Worm (Caenorhabditis elegans) whole organism, L2 larva: ENCODE results near the gene srv-26.
"Not testable (repeated sequence)": the region's sequence is repeated elsewhere in the genome, so short reads cannot be mapped to it uniquely, and the experiment has no call there.

ENCODE experiments used
- C34F6.9 ChIP-seq: fragments of 150-350 bp; optimal IDR thresholded peaks from 2 replicates; lab custom pipeline; 2014; ENCODE audit warnings: missing biosample characterization, missing genetic modification characterization
- R02D3.7 ChIP-seq: fragments of 150-350 bp; optimal IDR thresholded peaks from 2 replicates; lab custom pipeline; 2014; ENCODE audit warnings: missing biosample characterization, missing genetic modification characterization
- Y55F3AM.14 ChIP-seq: fragments of 200-800 bp; sonication (Bioruptor generic); optimal IDR thresholded peaks from 2 replicates; lab custom pipeline; 2018; ENCODE audit warnings: mild to moderate bottlenecking, missing genetic modification characterization, missing compliant biosample characterization
- alr-1 ChIP-seq: fragments of 150-350 bp; optimal IDR thresholded peaks from 2 replicates; lab custom pipeline; 2014; ENCODE audit warnings: missing biosample characterization, missing genetic modification characterization
- ama-1 ChIP-seq: fragments of 150-350 bp; optimal IDR thresholded peaks from 2 replicates; lab custom pipeline; 2018; ENCODE audit warnings: inconsistent platforms
- blmp-1 ChIP-seq: sonication (generic microtip); optimal IDR thresholded peaks from 2 replicates; lab custom pipeline; 2017; ENCODE audit warnings: missing genetic modification characterization, mild to moderate bottlenecking, missing compliant biosample characterization, antibody characterized with exemption, moderate library complexity; ENCODE audit not compliant: insufficient read depth
- ceh-16 ChIP-seq: fragments of 150-350 bp; optimal IDR thresholded peaks from 2 replicates; lab custom pipeline; 2014; ENCODE audit warnings: missing biosample characterization, missing genetic modification characterization
- ceh-82 ChIP-seq: fragments of 150-350 bp; optimal IDR thresholded peaks from 2 replicates; lab custom pipeline; 2014; ENCODE audit warnings: missing biosample characterization, missing genetic modification characterization
- dmd-4 ChIP-seq: sonication (generic microtip); optimal IDR thresholded peaks from 2 replicates; lab custom pipeline; 2017; ENCODE audit warnings: missing biosample characterization, missing genetic modification characterization
- egl-27 ChIP-seq: sonication (generic microtip); optimal IDR thresholded peaks from 3 replicates; lab custom pipeline; 2017; ENCODE audit warnings: missing biosample characterization, missing genetic modification reagents, missing genetic modification characterization
- elt-1 ChIP-seq: fragments of 150-350 bp; optimal IDR thresholded peaks from 2 replicates; lab custom pipeline; 2014; ENCODE audit warnings: missing biosample characterization, missing genetic modification characterization
- elt-3 ChIP-seq: sonication (generic microtip); optimal IDR thresholded peaks from 2 replicates; lab custom pipeline; 2017; ENCODE audit warnings: missing biosample characterization, missing genetic modification characterization
- fos-1 ChIP-seq: fragments of 150-350 bp; optimal IDR thresholded peaks from 2 replicates; lab custom pipeline; 2014; ENCODE audit warnings: missing biosample characterization, missing genetic modification characterization
- gmeb-1 ChIP-seq: fragments of 150-350 bp; optimal IDR thresholded peaks from 2 replicates; lab custom pipeline; 2014; ENCODE audit warnings: missing biosample characterization, missing genetic modification characterization
- lsy-2 ChIP-seq, 2 experiments: fragments of 150-350 bp in 1 of 2; sonication (generic microtip) in 1 of 2; optimal IDR thresholded peaks; 2 replicates each; lab custom pipeline; 2014 to 2017; ENCODE audit warnings: missing biosample characterization in 2 of 2, missing genetic modification characterization in 2 of 2
- mab-5 ChIP-seq: fragments of 150-350 bp; optimal IDR thresholded peaks from 2 replicates; lab custom pipeline; 2014; ENCODE audit warnings: missing biosample characterization, missing genetic modification characterization
- mdl-1 ChIP-seq, 2 experiments: fragments of 150-350 bp in 1 of 2; sonication (generic microtip) in 1 of 2; optimal IDR thresholded peaks; 2 replicates each; lab custom pipeline; 2017; ENCODE audit warnings: missing biosample characterization in 2 of 2, missing genetic modification characterization in 2 of 2
- nhr-10 ChIP-seq: sonication (generic microtip); optimal IDR thresholded peaks from 2 replicates; lab custom pipeline; 2017; ENCODE audit warnings: missing biosample characterization, missing genetic modification characterization
- nhr-11 ChIP-seq: fragments of 150-350 bp; optimal IDR thresholded peaks from 2 replicates; lab custom pipeline; 2014; ENCODE audit warnings: missing biosample characterization, missing genetic modification characterization
- nhr-12 ChIP-seq: fragments of 150-350 bp; optimal IDR thresholded peaks from 2 replicates; lab custom pipeline; 2014; ENCODE audit warnings: missing biosample characterization, missing genetic modification characterization
- nhr-237 ChIP-seq: fragments of 150-350 bp; optimal IDR thresholded peaks from 2 replicates; lab custom pipeline; 2014; ENCODE audit warnings: missing biosample characterization, missing genetic modification characterization
- nhr-77 ChIP-seq: fragments of 150-350 bp; optimal IDR thresholded peaks from 2 replicates; lab custom pipeline; 2014; ENCODE audit warnings: missing biosample characterization, missing genetic modification characterization
- skn-1 ChIP-seq: sonication (generic microtip); optimal IDR thresholded peaks from 2 replicates; lab custom pipeline; 2017; ENCODE audit warnings: missing biosample characterization, missing genetic modification characterization
- snpc-4 ChIP-seq: fragments of 150-350 bp; optimal IDR thresholded peaks from 2 replicates; lab custom pipeline; 2014; ENCODE audit warnings: missing biosample characterization, missing genetic modification characterization
- unc-39 ChIP-seq: fragments of 150-350 bp; optimal IDR thresholded peaks from 2 replicates; lab custom pipeline; 2014; ENCODE audit warnings: missing biosample characterization, missing genetic modification characterization
- unc-55 ChIP-seq: fragments of 150-350 bp; sonication (generic microtip); optimal IDR thresholded peaks from 3 replicates; lab custom pipeline; 2014; ENCODE audit warnings: missing biosample characterization, missing genetic modification reagents, missing genetic modification characterization
- unc-62 ChIP-seq: fragments of 150-350 bp; optimal IDR thresholded peaks from 2 replicates; lab custom pipeline; 2014; ENCODE audit warnings: missing biosample characterization, missing genetic modification reagents, missing genetic modification characterization
- zag-1 ChIP-seq: fragments of 150-350 bp; optimal IDR thresholded peaks from 2 replicates; lab custom pipeline; 2014; ENCODE audit warnings: missing biosample characterization, missing genetic modification characterization
- ztf-11 ChIP-seq: sonication (generic microtip); optimal IDR thresholded peaks from 2 replicates; lab custom pipeline; 2017; ENCODE audit warnings: missing biosample characterization, missing genetic modification characterization
- ztf-4 ChIP-seq: fragments of 150-350 bp; optimal IDR thresholded peaks from 2 replicates; lab custom pipeline; 2014; ENCODE audit warnings: missing biosample characterization, missing genetic modification characterization

srv-26 gene

DNA sequence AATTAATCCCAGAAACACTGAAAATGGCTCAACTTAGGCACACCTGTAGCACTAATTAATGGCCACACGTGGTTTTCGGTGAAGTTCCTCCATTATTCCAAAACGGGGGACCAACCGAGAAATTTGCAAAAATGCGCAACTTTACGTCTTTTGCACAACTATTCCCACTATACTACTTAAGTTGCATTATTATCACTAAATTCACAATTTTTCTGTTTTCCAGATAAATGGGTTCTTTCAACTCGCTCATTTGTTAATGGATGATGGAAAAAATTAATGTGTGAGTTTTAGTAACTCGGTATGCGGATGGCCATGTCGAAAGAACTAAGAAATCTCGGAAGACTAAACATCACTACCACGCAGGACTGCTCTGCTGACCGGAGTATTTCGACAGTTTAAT lies 47.0 kb downstream of the srv-26 start, which contains the start of gene T13A10.64:
Gene T13A10.64, plus strand, starts transcription at position 301 of the 400 bp plus-strand sequence.
- TF ChIP-seq alr-1 (no peak), snpc-4 (no peak), fos-1 (tag; lab: Kevin White, UChicago) (no peak), nhr-11 (no peak), unc-55 (no peak), R02D3.7 (tag; lab: Kevin White, UChicago) (no peak), mab-5 (no peak)

DNA sequence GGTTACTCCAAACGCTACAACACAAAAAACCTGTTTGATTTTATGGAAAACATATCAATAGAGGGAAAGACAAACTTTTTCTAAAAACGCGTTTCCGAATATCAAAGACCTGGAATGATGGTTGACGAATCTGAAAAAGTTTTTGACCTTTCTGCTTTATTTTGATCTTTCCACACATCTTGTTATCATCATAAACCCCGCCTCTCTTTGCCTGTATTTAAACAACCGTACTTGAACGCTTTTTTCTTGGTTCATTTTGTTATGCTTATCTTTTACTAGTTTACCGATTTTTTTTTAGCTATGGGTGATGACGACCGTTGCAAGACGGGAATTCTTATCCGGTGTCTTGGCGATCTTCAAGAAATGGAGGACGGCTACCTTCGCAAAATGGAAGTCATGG lies 48.7 kb downstream of the srv-26 start, which contains the start of gene T13A10.2:
Gene T13A10.2, plus strand, starts transcription at position 301 of the 400 bp plus-strand sequence.
- TF ChIP-seq Y55F3AM.14 (GFP tag; lab: Kevin White, UChicago); unc-39 (tag; lab: Kevin White, UChicago); ama-1: not testable (repeated sequence)

DNA sequence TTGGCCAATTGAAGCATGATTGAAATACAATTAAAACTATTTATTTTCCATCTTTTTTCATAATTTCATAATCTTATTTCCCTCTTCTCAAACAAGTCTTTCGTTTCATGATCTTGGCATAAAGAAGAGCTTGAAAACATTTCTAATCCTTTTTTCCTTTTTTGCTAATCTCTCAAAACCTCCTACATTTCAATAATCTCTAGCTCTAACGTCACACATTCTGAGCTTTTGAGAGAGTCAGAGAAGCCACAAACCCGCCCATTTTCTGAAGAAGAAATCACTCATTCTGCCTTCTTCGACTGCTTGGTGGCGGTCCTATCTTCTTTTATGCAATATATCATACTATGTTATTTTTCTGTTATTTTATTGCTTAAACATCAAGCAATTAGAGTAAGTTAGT lies 52.1 kb downstream of the srv-26 start, which contains the start of gene F58F9.1:
Gene F58F9.1, plus strand, starts transcription at position 251 of the 400 bp plus-strand sequence.
- TF ChIP-seq ceh-16 (tag; lab: Kevin White, UChicago) (no peak), ceh-82 (tag; lab: Kevin White, UChicago) (no peak), nhr-10 (tag; lab: Kevin White, UChicago) (no peak), mdl-1 (tag; optimal IDR thresholded peaks at IDR 0.05; lab: Kevin White, UChicago) (no peak), elt-3 (tag; lab: Kevin White, UChicago) (no peak), dmd-4 (tag; lab: Kevin White, UChicago) (no peak), zag-1 (tag; lab: Kevin White, UChicago) (no peak), ztf-4 (tag; lab: Kevin White, UChicago) (no peak), blmp-1 (no peak), ztf-11 (no peak), skn-1 (no peak), nhr-12 (no peak), unc-55 (peak; percentile 79), C34F6.9 (tag; lab: Kevin White, UChicago) (peak; percentile 24), mab-5 (peak; percentile 36), nhr-77 (tag; lab: Kevin White, UChicago) (no peak), gmeb-1 (no peak), egl-27 (tag; lab: Kevin White, UChicago) (no peak), snpc-4 (no peak), elt-1 (tag; lab: Kevin White, UChicago) (no peak), lsy-2 (tag; optimal IDR thresholded peaks at IDR 0.05; lab: Kevin White, UChicago) (peak in 1 of 2 experiments; percentile 37), nhr-237 (tag; lab: Kevin White, UChicago) (no peak), unc-62 (no peak)
